Worm (Caenorhabditis elegans) whole organism, L3 larva: ENCODE data around the gene C01C4.3.

Experiments used
- aly-2 ChIP-seq: fragments of 150-350 bp; optimal IDR thresholded peaks from 2 replicates; lab custom pipeline; 2014; ENCODE audit warnings: missing biosample characterization, missing genetic modification characterization
- ama-1 ChIP-seq: fragments of 150-350 bp; optimal IDR thresholded peaks from 2 replicates; lab custom pipeline; 2018
- ceh-28 ChIP-seq: fragments of 150-350 bp; optimal IDR thresholded peaks from 2 replicates; lab custom pipeline; 2014; ENCODE audit warnings: missing biosample characterization, missing genetic modification reagents, missing genetic modification characterization
- ceh-82 ChIP-seq: fragments of 150-350 bp; optimal IDR thresholded peaks from 2 replicates; lab custom pipeline; 2014; ENCODE audit warnings: missing biosample characterization, missing genetic modification characterization
- egl-27 ChIP-seq: sonication (generic microtip); optimal IDR thresholded peaks from 4 replicates; lab custom pipeline; 2017; ENCODE audit warnings: missing biosample characterization, missing genetic modification reagents, missing genetic modification characterization
- elt-2 ChIP-seq: sonication (generic microtip); optimal IDR thresholded peaks from 2 replicates; lab custom pipeline; 2016; ENCODE audit warnings: missing genetic modification reagents, mild to moderate bottlenecking, missing genetic modification characterization, missing compliant biosample characterization
- fkh-10 ChIP-seq: sonication (generic microtip); optimal IDR thresholded peaks from 2 replicates; lab custom pipeline; 2017; ENCODE audit warnings: missing biosample characterization, missing genetic modification reagents, missing genetic modification characterization
- jun-1 ChIP-seq: fragments of 150-350 bp; optimal IDR thresholded peaks from 2 replicates; lab custom pipeline; 2014; ENCODE audit warnings: missing biosample characterization, missing genetic modification reagents, missing genetic modification characterization
- lin-15B ChIP-seq: fragments of 150-350 bp; optimal IDR thresholded peaks from 2 replicates; lab custom pipeline; 2014; ENCODE audit warnings: missing biosample characterization, missing genetic modification characterization
- nhr-11 ChIP-seq: fragments of 150-350 bp; optimal IDR thresholded peaks from 2 replicates; lab custom pipeline; 2014; ENCODE audit warnings: missing biosample characterization, missing genetic modification characterization
- nhr-25 ChIP-seq: sonication (generic microtip); optimal IDR thresholded peaks from 2 replicates; lab custom pipeline; 2017; ENCODE audit warnings: missing biosample characterization, missing genetic modification characterization
- pha-4 ChIP-seq: fragments of 150-350 bp; optimal IDR thresholded peaks from 2 replicates; lab custom pipeline; 2014; ENCODE audit warnings: missing biosample characterization, missing genetic modification reagents, missing genetic modification characterization
- snpc-4 ChIP-seq: fragments of 150-350 bp; optimal IDR thresholded peaks from 2 replicates; lab custom pipeline; 2014; ENCODE audit warnings: missing biosample characterization, missing genetic modification characterization
- ztf-11 ChIP-seq: fragments of 150-350 bp; optimal IDR thresholded peaks from 2 replicates; lab custom pipeline; 2014; ENCODE audit warnings: missing biosample characterization, missing genetic modification characterization

- TF ChIP-seq ceh-82 (tag; lab: Kevin White, UChicago) (no peak), lin-15B (no peak), ama-1 (lab: Kevin White, UChicago) (no peak), pha-4 (tag; lab: Kevin White, UChicago) (no peak), ceh-28 (no peak), elt-2 (no peak), egl-27 (tag; lab: Kevin White, UChicago) (no peak), nhr-11 (tag; lab: Kevin White, UChicago) (no peak), jun-1 (no peak), nhr-25 (no peak), ztf-11 (no peak), fkh-10 (GFP tag; lab: Kevin White, UChicago) (no peak), snpc-4 (tag; lab: Kevin White, UChicago) (no peak), aly-2 (tag; lab: Kevin White, UChicago) (no peak)
Measured at ce11 chrX:3693138-3693537, 3.6 kb upstream of the C01C4.3 start, which contains the start of gene C02F12.8.
